Fruit fly (Drosophila melanogaster) S2 (cell line): ENCODE results near the gene CG15283.

Source experiments
- CG8478 ChIP-seq: fragments of >200 bp; optimal IDR thresholded peaks from 2 replicates; lab custom pipeline; 2018
- CTCF ChIP-seq, 2 experiments: fragments of >200 bp; optimal IDR thresholded peaks; 2 replicates each; lab custom pipeline; 2018

DNA sequence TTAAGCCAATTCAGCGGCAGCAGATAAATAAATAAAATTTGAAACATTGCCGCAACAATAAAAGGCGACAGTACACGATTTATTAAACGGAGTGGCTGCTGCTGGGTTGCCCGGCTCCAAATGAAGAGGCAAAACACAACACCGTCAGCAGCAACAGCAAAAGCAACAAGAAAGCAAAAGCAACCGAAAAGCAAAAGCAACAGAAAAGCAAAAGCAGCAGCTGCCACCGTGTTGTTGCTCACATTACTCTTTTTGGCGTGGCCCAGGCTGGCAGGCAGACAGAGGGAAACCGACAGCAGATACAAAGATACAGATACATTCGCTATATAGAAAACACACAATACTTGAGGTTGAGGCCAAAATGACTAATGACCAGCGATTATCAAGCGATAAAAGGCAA lies 48.8 kb upstream of the CG15283 start:
- TF ChIP-seq CG8478 (no peak), CTCF (optimal IDR thresholded peaks at IDR 0.05; lab: Kevin White, UChicago) (no peak)
